In genomic region chr2L:3302958-3303842, dm6 we compare ENCODE assay signal across 5 fruit fly cellular contexts.
TF ChIP-seq lines count a peak whose summit lies in the region.

Gene CG9663, minus strand, starts transcription at chr2L:3303130.

- no peak for TF ChIP-seq CTCF in whole organism, embryonic (GFP tag; optimal IDR thresholded peaks at IDR 0.05; lab: Kevin White, UChicago)

TF ChIP-seq in whole organism, adult, 20 proteins besides CTCF, POLR2A, EP300 and RAD21:
- TF ChIP-seq CG1620 (GFP tag; optimal IDR thresholded peaks at IDR 0.05; lab: Kevin White, UChicago) (no peak), Crg-1 (GFP tag; optimal IDR thresholded peaks at IDR 0.05; lab: Kevin White, UChicago) (no peak), CG14711 (tag; optimal IDR thresholded peaks at IDR 0.05; lab: Kevin White, UChicago) (peak; percentile 5), CG12768 (GFP tag; optimal IDR thresholded peaks at IDR 0.05; lab: Kevin White, UChicago) (peak; percentile 66), cic (GFP tag; optimal IDR thresholded peaks at IDR 0.05; lab: Kevin White, UChicago) (peak; percentile 94), bab1 (GFP tag; optimal IDR thresholded peaks at IDR 0.05; lab: Kevin White, UChicago) (peak; percentile 20), Mnt (GFP tag; optimal IDR thresholded peaks at IDR 0.05; lab: Kevin White, UChicago) (peak; percentile 78), CG5204 (GFP tag; optimal IDR thresholded peaks at IDR 0.05; lab: Kevin White, UChicago) (no peak), ovo (GFP tag; optimal IDR thresholded peaks at IDR 0.05; lab: Kevin White, UChicago) (peak; percentile 6), cnc (optimal IDR thresholded peaks at IDR 0.05; lab: Kevin White, UChicago) (peak in 1 of 2 experiments; percentile 14), CG33017 (tag; optimal IDR thresholded peaks at IDR 0.05; lab: Kevin White, UChicago) (peak; percentile 46), Clk (GFP tag; optimal IDR thresholded peaks at IDR 0.05; lab: Kevin White, UChicago) (no peak), CG7101 (tag; optimal IDR thresholded peaks at IDR 0.05; lab: Kevin White, UChicago) (peak; percentile 17)

TF ChIP-seq in whole organism, embryonic, 481 proteins besides CTCF, POLR2A, EP300 and RAD21 (continues in another document):
- TF ChIP-seq NfI (GFP tag; optimal IDR thresholded peaks at IDR 0.05; lab: Kevin White, UChicago) (no peak), CG9797 (GFP tag; optimal IDR thresholded peaks at IDR 0.05; lab: Kevin White, UChicago) (peak; percentile 78), B-H2 (GFP tag; optimal IDR thresholded peaks at IDR 0.05; lab: Kevin White, UChicago) (no peak), vfl (GFP tag; optimal IDR thresholded peaks at IDR 0.05; lab: Kevin White, UChicago) (no peak), CoRest (tag; optimal IDR thresholded peaks at IDR 0.05; lab: Kevin White, UChicago) (peak; percentile 17), CG4820 (GFP tag; optimal IDR thresholded peaks at IDR 0.05; lab: Kevin White, UChicago) (no peak), CG17361 (GFP tag; IDR thresholded peaks at IDR 0.05; lab: Robert Waterston, UW) (no peak), CG18599 (GFP tag; optimal IDR thresholded peaks at IDR 0.05; lab: Kevin White, UChicago) (peak; percentile 59), GATAe (GFP tag; conservative IDR thresholded peaks at IDR 0.05; lab: Robert Waterston, UW) (peak; percentile 70), CG6175 (GFP tag; IDR thresholded peaks at IDR 0.05; lab: Robert Waterston, UW) (no peak), sisA (GFP tag; IDR thresholded peaks at IDR 0.05; lab: Robert Waterston, UW) (no peak), pita (GFP tag; optimal IDR thresholded peaks at IDR 0.05; lab: Kevin White, UChicago) (no peak), CG17186 (GFP tag; optimal IDR thresholded peaks at IDR 0.05; lab: Kevin White, UChicago) (peak; percentile 18), Ptx1 (GFP tag; IDR thresholded peaks at IDR 0.05; lab: Robert Waterston, UW) (peak; percentile 28), CG9215 (GFP tag; IDR thresholded peaks at IDR 0.05; lab: Robert Waterston, UW) (peak; percentile 99), CkIIα-i1 (GFP tag; IDR thresholded peaks at IDR 0.05; lab: Robert Waterston, UW) (no peak), seq (GFP tag; IDR thresholded peaks at IDR 0.05; lab: Robert Waterston, UW) (peak; percentile 88; the same call in 1 of the 2 replicates), Atf-2 (GFP tag; optimal IDR thresholded peaks at IDR 0.05; lab: Kevin White, UChicago) (no peak), CG4707 (GFP tag; optimal IDR thresholded peaks at IDR 0.05; lab: Kevin White, UChicago) (no peak), dmrt99B (tag; optimal IDR thresholded peaks at IDR 0.05; lab: Kevin White, UChicago) (no peak), gcm2 (GFP tag; optimal IDR thresholded peaks at IDR 0.05; lab: Kevin White, UChicago) (peak; percentile 51)

TF ChIP-seq in whole organism, prepupa, 60 proteins besides CTCF, POLR2A, EP300 and RAD21 (continues in another document):
- TF ChIP-seq CG1621 (tag; optimal IDR thresholded peaks at IDR 0.05; lab: Kevin White, UChicago) (peak; percentile 53), Eip75B (GFP tag; optimal IDR thresholded peaks at IDR 0.05; lab: Kevin White, UChicago) (peak; percentile 73), CG3919 (GFP tag; optimal IDR thresholded peaks at IDR 0.05; lab: Kevin White, UChicago) (peak; percentile 82), salr (GFP tag; optimal IDR thresholded peaks at IDR 0.05; lab: Kevin White, UChicago) (peak; percentile 50 to 54), fkh (GFP tag; optimal IDR thresholded peaks at IDR 0.05; lab: Kevin White, UChicago) (peak; percentile 76), pdm3 (GFP tag; optimal IDR thresholded peaks at IDR 0.05; lab: Kevin White, UChicago) (peak; percentile 68), topi (GFP tag; optimal IDR thresholded peaks at IDR 0.05; lab: Kevin White, UChicago) (peak; percentile 74), Eip78C (GFP tag; lab: Kevin White, UChicago) (peak; percentile 91), CG15336 (GFP tag; IDR thresholded peaks at IDR 0.05; lab: Robert Waterston, UW) (peak; percentile 70), fd59A (GFP tag; optimal IDR thresholded peaks at IDR 0.05; lab: Kevin White, UChicago) (peak; percentile 61), esn (GFP tag; optimal IDR thresholded peaks at IDR 0.05; lab: Kevin White, UChicago) (peak; percentile 72), CG32006 (GFP tag; optimal IDR thresholded peaks at IDR 0.05; lab: Kevin White, UChicago) (peak; percentile 52), CG8632 (GFP tag; optimal IDR thresholded peaks at IDR 0.05; lab: Kevin White, UChicago) (peak; percentile 35), CG6854 (GFP tag; optimal IDR thresholded peaks at IDR 0.05; lab: Kevin White, UChicago) (peak; percentile 73), CG16779 (tag; optimal IDR thresholded peaks at IDR 0.05; lab: Kevin White, UChicago) (peak; percentile 54), Lpt (GFP tag; optimal IDR thresholded peaks at IDR 0.05; lab: Kevin White, UChicago) (peak; percentile 73), CG6792 (GFP tag; optimal IDR thresholded peaks at IDR 0.05; lab: Kevin White, UChicago) (peak; percentile 80), Blimp-1 (GFP tag; optimal IDR thresholded peaks at IDR 0.05; lab: Kevin White, UChicago) (peak; percentile 33), Ets21C (GFP tag; optimal IDR thresholded peaks at IDR 0.05; lab: Kevin White, UChicago) (peak; percentile 54), Smox (GFP tag; optimal IDR thresholded peaks at IDR 0.05; lab: Kevin White, UChicago) (peak; percentile 62), svp (GFP tag; lab: Kevin White, UChicago) (peak; percentile 93)

TF ChIP-seq in whole organism, pupa, 21 proteins besides CTCF, POLR2A, EP300 and RAD21:
- TF ChIP-seq rn (GFP tag; IDR thresholded peaks at IDR 0.05; lab: Robert Waterston, UW) (peak; percentile 56), gl (tag; optimal IDR thresholded peaks at IDR 0.05; lab: Kevin White, UChicago) (peak; percentile 83), Ets98B (GFP tag; IDR thresholded peaks at IDR 0.05; lab: Robert Waterston, UW) (peak; percentile 86), CG8301 (tag; optimal IDR thresholded peaks at IDR 0.05; lab: Kevin White, UChicago) (peak; percentile 67), CG9948 (tag; optimal IDR thresholded peaks at IDR 0.05; lab: Kevin White, UChicago) (peak; percentile 53), Pif1A (GFP tag; optimal IDR thresholded peaks at IDR 0.05; lab: Kevin White, UChicago) (peak; percentile 68), CG17806 (tag; optimal IDR thresholded peaks at IDR 0.05; lab: Kevin White, UChicago) (peak; percentile 53), CG10348 (GFP tag; IDR thresholded peaks at IDR 0.05; lab: Robert Waterston, UW) (no peak), D1 (tag; optimal IDR thresholded peaks at IDR 0.05; lab: Kevin White, UChicago) (peak; percentile 9), CG8159 (tag; optimal IDR thresholded peaks at IDR 0.05; lab: Kevin White, UChicago) (peak; percentile 79), CG15710 (tag; optimal IDR thresholded peaks at IDR 0.05; lab: Kevin White, UChicago) (peak; percentile 71), CG4496 (GFP tag; IDR thresholded peaks at IDR 0.05; lab: Robert Waterston, UW) (peak; percentile 91), fd96Ca (GFP tag; IDR thresholded peaks at IDR 0.05; lab: Robert Waterston, UW) (peak; percentile 73), CG34367 (tag; optimal IDR thresholded peaks at IDR 0.05; lab: Kevin White, UChicago) (peak; percentile 47), EcR (GFP tag; optimal IDR thresholded peaks at IDR 0.05; lab: Kevin White, UChicago) (peak; percentile 72), CG12605 (GFP tag; IDR thresholded peaks at IDR 0.05; lab: Robert Waterston, UW) (peak; percentile 73; the same call in 1 of the 2 replicates), CG14655 (GFP tag; optimal IDR thresholded peaks at IDR 0.05; lab: Kevin White, UChicago) (peak; percentile 78), Snoo (tag; optimal IDR thresholded peaks at IDR 0.05; lab: Kevin White, UChicago) (peak; percentile 60), CG32121 (GFP tag; IDR thresholded peaks at IDR 0.05; lab: Robert Waterston, UW) (peak; percentile 76), Pif1B (GFP tag; optimal IDR thresholded peaks at IDR 0.05; lab: Kevin White, UChicago) (peak; percentile 58), CG13204 (GFP tag; optimal IDR thresholded peaks at IDR 0.05; lab: Kevin White, UChicago) (peak; percentile 76)
TF ChIP-seq in whole organism, pupa: peak in this region for 20.

TF ChIP-seq in whole organism, wandering third instar larva, 38 proteins besides CTCF, POLR2A, EP300 and RAD21 (continues in another document):
- TF ChIP-seq h (GFP tag; optimal IDR thresholded peaks at IDR 0.05; lab: Kevin White, UChicago) (peak; percentile 80), CrebA (GFP tag; optimal IDR thresholded peaks at IDR 0.05; lab: Kevin White, UChicago; ENCODE audit: borderline replicate concordance) (peak; percentile 46), tai (GFP tag; optimal IDR thresholded peaks at IDR 0.05; lab: Kevin White, UChicago) (no peak), Hnf4 (GFP tag; optimal IDR thresholded peaks at IDR 0.05; lab: Kevin White, UChicago) (peak; percentile 61), Rel (GFP tag; optimal IDR thresholded peaks at IDR 0.05; lab: Kevin White, UChicago) (no peak), Rel (tag; optimal IDR thresholded peaks at IDR 0.05; lab: Kevin White, UChicago) (peak; percentile 81), Myc (optimal IDR thresholded peaks at IDR 0.05; lab: Kevin White, UChicago) (no peak), br (GFP tag; optimal IDR thresholded peaks at IDR 0.05; lab: Kevin White, UChicago) (peak; percentile 66), Dif (GFP tag; optimal IDR thresholded peaks at IDR 0.05; lab: Kevin White, UChicago; ENCODE audit: partially characterized antibody) (peak; percentile 55), CG9705 (GFP tag; optimal IDR thresholded peaks at IDR 0.05; lab: Kevin White, UChicago) (no peak), sv (GFP tag; optimal IDR thresholded peaks at IDR 0.05; lab: Kevin White, UChicago) (peak; percentile 0), woc (GFP tag; optimal IDR thresholded peaks at IDR 0.05; lab: Kevin White, UChicago) (peak; percentile 34), lola (GFP tag; optimal IDR thresholded peaks at IDR 0.05; lab: Kevin White, UChicago) (no peak), dmrt93B (GFP tag; optimal IDR thresholded peaks at IDR 0.05; lab: Kevin White, UChicago) (no peak), N (GFP tag; optimal IDR thresholded peaks at IDR 0.05; lab: Kevin White, UChicago) (no peak), rgr (GFP tag; optimal IDR thresholded peaks at IDR 0.05; lab: Kevin White, UChicago) (peak; percentile 80), sage (GFP tag; optimal IDR thresholded peaks at IDR 0.05; lab: Kevin White, UChicago) (peak; percentile 13), Vsx2 (GFP tag; optimal IDR thresholded peaks at IDR 0.05; lab: Kevin White, UChicago; ENCODE audit: partially characterized antibody) (peak; percentile 47), GATAd (GFP tag; optimal IDR thresholded peaks at IDR 0.05; lab: Kevin White, UChicago) (no peak), Dfd (GFP tag; optimal IDR thresholded peaks at IDR 0.05; lab: Kevin White, UChicago) (no peak), Sp1 (GFP tag; optimal IDR thresholded peaks at IDR 0.05; lab: Kevin White, UChicago) (peak; percentile 57), HLH106 (tag; optimal IDR thresholded peaks at IDR 0.05; lab: Kevin White, UChicago) (peak; percentile 38), Hr78 (GFP tag; optimal IDR thresholded peaks at IDR 0.05; lab: Kevin White, UChicago) (no peak), pan (optimal IDR thresholded peaks at IDR 0.05; lab: Kevin White, UChicago) (no peak), dl (GFP tag; optimal IDR thresholded peaks at IDR 0.05; lab: Kevin White, UChicago; ENCODE audit: insufficient read depth in 1 of 2, partially characterized antibody in 2 of 2) (peak; percentile 42 to 58)
